Worm (Caenorhabditis elegans) whole organism, L3 larva: ENCODE data around the gene M03F8.7.
A peak's percentile ranks its signal among the peaks of the same experiment; 100 is the strongest.

Experiments used
- R02D3.7 ChIP-seq: fragments of 150-350 bp; optimal IDR thresholded peaks from 2 replicates; lab custom pipeline; 2014; ENCODE audit warnings: missing biosample characterization, missing genetic modification characterization
- ZK546.5 ChIP-seq: sonication (generic microtip); optimal IDR thresholded peaks from 2 replicates; lab custom pipeline; 2017; ENCODE audit warnings: missing biosample characterization, missing genetic modification characterization
- aly-2 ChIP-seq: fragments of 150-350 bp; optimal IDR thresholded peaks from 2 replicates; lab custom pipeline; 2014; ENCODE audit warnings: missing biosample characterization, missing genetic modification characterization
- ama-1 ChIP-seq: fragments of 150-350 bp; optimal IDR thresholded peaks from 2 replicates; lab custom pipeline; 2018
- ceh-16 ChIP-seq: sonication (generic microtip); optimal IDR thresholded peaks from 2 replicates; lab custom pipeline; 2017; ENCODE audit warnings: missing biosample characterization, missing genetic modification characterization
- ceh-28 ChIP-seq: fragments of 150-350 bp; optimal IDR thresholded peaks from 2 replicates; lab custom pipeline; 2014; ENCODE audit warnings: missing biosample characterization, missing genetic modification reagents, missing genetic modification characterization
- ceh-82 ChIP-seq: fragments of 150-350 bp; optimal IDR thresholded peaks from 2 replicates; lab custom pipeline; 2014; ENCODE audit warnings: missing biosample characterization, missing genetic modification characterization
- ceh-9 ChIP-seq: sonication (generic microtip); optimal IDR thresholded peaks from 2 replicates; lab custom pipeline; 2018; ENCODE audit warnings: missing biosample characterization, missing genetic modification characterization
- egl-27 ChIP-seq: sonication (generic microtip); optimal IDR thresholded peaks from 4 replicates; lab custom pipeline; 2017; ENCODE audit warnings: missing biosample characterization, missing genetic modification reagents, missing genetic modification characterization
- egl-5 ChIP-seq: fragments of 150-350 bp; optimal IDR thresholded peaks from 2 replicates; lab custom pipeline; 2017; ENCODE audit warnings: missing biosample characterization, missing genetic modification reagents, missing genetic modification characterization, inconsistent platforms
- elt-1 ChIP-seq: fragments of 150-350 bp; optimal IDR thresholded peaks from 2 replicates; lab custom pipeline; 2014; ENCODE audit warnings: missing biosample characterization, missing genetic modification characterization
- elt-2 ChIP-seq: sonication (generic microtip); optimal IDR thresholded peaks from 2 replicates; lab custom pipeline; 2016; ENCODE audit warnings: missing genetic modification reagents, mild to moderate bottlenecking, missing genetic modification characterization, missing compliant biosample characterization
- elt-3 ChIP-seq, 3 experiments: fragments of 150-350 bp in 1 of 3; sonication (generic microtip) in 2 of 3; optimal IDR thresholded peaks; 2 replicates in 2 of 3; 4 replicates in 1 of 3; lab custom pipeline; 2014 to 2017; ENCODE audit warnings: missing biosample characterization in 3 of 3, missing genetic modification characterization in 3 of 3
- eor-1 ChIP-seq, 2 experiments: fragments of 150-350 bp; optimal IDR thresholded peaks; 2 replicates each; lab custom pipeline; 2014 to 2018; ENCODE audit warnings: missing biosample characterization in 2 of 2, missing genetic modification characterization in 2 of 2
- fkh-10 ChIP-seq: sonication (generic microtip); optimal IDR thresholded peaks from 2 replicates; lab custom pipeline; 2017; ENCODE audit warnings: missing biosample characterization, missing genetic modification reagents, missing genetic modification characterization
- hmg-11 ChIP-seq: sonication (generic microtip); optimal IDR thresholded peaks from 2 replicates; lab custom pipeline; 2016; ENCODE audit warnings: missing genetic modification characterization, missing compliant biosample characterization
- jun-1 ChIP-seq: fragments of 150-350 bp; optimal IDR thresholded peaks from 2 replicates; lab custom pipeline; 2014; ENCODE audit warnings: missing biosample characterization, missing genetic modification reagents, missing genetic modification characterization
- lin-15B ChIP-seq: fragments of 150-350 bp; optimal IDR thresholded peaks from 2 replicates; lab custom pipeline; 2014; ENCODE audit warnings: missing biosample characterization, missing genetic modification characterization
- lin-39 ChIP-seq: fragments of 150-350 bp; optimal IDR thresholded peaks from 2 replicates; lab custom pipeline; 2018; ENCODE audit warnings: missing biosample characterization, missing genetic modification reagents, missing genetic modification characterization
- lsy-12 ChIP-seq: sonication (generic microtip); optimal IDR thresholded peaks from 2 replicates; lab custom pipeline; 2016; ENCODE audit warnings: mild to moderate bottlenecking, missing genetic modification characterization, missing compliant biosample characterization
- nfya-1 ChIP-seq: sonication (generic microtip); optimal IDR thresholded peaks from 2 replicates; lab custom pipeline; 2017; ENCODE audit warnings: missing genetic modification characterization, mild to moderate bottlenecking, missing compliant biosample characterization, antibody characterized with exemption, moderate library complexity; ENCODE audit not compliant: insufficient read depth
- nhr-11 ChIP-seq: fragments of 150-350 bp; optimal IDR thresholded peaks from 2 replicates; lab custom pipeline; 2014; ENCODE audit warnings: missing biosample characterization, missing genetic modification characterization
- nhr-12 ChIP-seq: fragments of 150-350 bp; optimal IDR thresholded peaks from 2 replicates; lab custom pipeline; 2014; ENCODE audit warnings: missing biosample characterization, missing genetic modification characterization
- nhr-237 ChIP-seq: fragments of 150-350 bp; optimal IDR thresholded peaks from 2 replicates; lab custom pipeline; 2014; ENCODE audit warnings: missing biosample characterization, missing genetic modification characterization
- nhr-25 ChIP-seq: sonication (generic microtip); optimal IDR thresholded peaks from 2 replicates; lab custom pipeline; 2017; ENCODE audit warnings: missing biosample characterization, missing genetic modification characterization
- nhr-28 ChIP-seq: fragments of 150-350 bp; optimal IDR thresholded peaks from 2 replicates; lab custom pipeline; 2014; ENCODE audit warnings: missing biosample characterization, missing genetic modification characterization
- nhr-43 ChIP-seq: sonication (generic microtip); optimal IDR thresholded peaks from 2 replicates; lab custom pipeline; 2016; ENCODE audit warnings: mild to moderate bottlenecking, missing genetic modification characterization, missing compliant biosample characterization; ENCODE audit not compliant: poor library complexity, severe bottlenecking
- nhr-77 ChIP-seq: fragments of 150-350 bp; optimal IDR thresholded peaks from 2 replicates; lab custom pipeline; 2014; ENCODE audit warnings: missing biosample characterization, missing genetic modification characterization
- pha-4 ChIP-seq: fragments of 150-350 bp; optimal IDR thresholded peaks from 2 replicates; lab custom pipeline; 2014; ENCODE audit warnings: missing biosample characterization, missing genetic modification reagents, missing genetic modification characterization
- pqm-1 ChIP-seq: fragments of 150-350 bp; optimal IDR thresholded peaks from 2 replicates; lab custom pipeline; 2017; ENCODE audit warnings: missing biosample characterization, missing genetic modification characterization, inconsistent platforms
- snpc-4 ChIP-seq: fragments of 150-350 bp; optimal IDR thresholded peaks from 2 replicates; lab custom pipeline; 2014; ENCODE audit warnings: missing biosample characterization, missing genetic modification characterization
- tbx-2 ChIP-seq: sonication (generic microtip); optimal IDR thresholded peaks from 2 replicates; lab custom pipeline; 2016; ENCODE audit warnings: mild to moderate bottlenecking, missing genetic modification characterization, missing compliant biosample characterization
- unc-39 ChIP-seq: sonication (generic microtip); optimal IDR thresholded peaks from 4 replicates; lab custom pipeline; 2017; ENCODE audit warnings: missing biosample characterization, missing genetic modification characterization
- unc-62 ChIP-seq: fragments of 150-350 bp; sonication (generic microtip); optimal IDR thresholded peaks from 4 replicates; lab custom pipeline; 2014; ENCODE audit warnings: missing biosample characterization, missing genetic modification reagents, missing genetic modification characterization
- ztf-11 ChIP-seq: fragments of 150-350 bp; optimal IDR thresholded peaks from 2 replicates; lab custom pipeline; 2014; ENCODE audit warnings: missing biosample characterization, missing genetic modification characterization
- ztf-4 ChIP-seq: fragments of 150-350 bp; optimal IDR thresholded peaks from 2 replicates; lab custom pipeline; 2014; ENCODE audit warnings: missing biosample characterization, missing genetic modification characterization

Gene M03F8.7

ce11 chrV:5951133-5951532 lies 14.4 kb downstream of the M03F8.7 start, which contains the start of gene M03F8.1:
TSS of gene M03F8.1 (plus strand) at chrV:5951433.
- TF ChIP-seq nhr-11 (tag; lab: Kevin White, UChicago) (no peak), ama-1 (lab: Kevin White, UChicago) (no peak), elt-2 (no peak), eor-1 (tag; optimal IDR thresholded peaks at IDR 0.05; lab: Kevin White, UChicago) (no peak), lin-39 (tag; lab: Kevin White, UChicago) (no peak), ceh-28 (tag; lab: Kevin White, UChicago) (no peak), nhr-12 (tag; lab: Kevin White, UChicago) (no peak), elt-1 (tag; lab: Kevin White, UChicago) (no peak), ceh-9 (tag; lab: Kevin White, UChicago) (no peak), ztf-4 (tag; lab: Kevin White, UChicago) (no peak), nhr-43 (no peak), ceh-82 (no peak), egl-5 (tag; lab: Kevin White, UChicago) (no peak), nhr-25 (tag; lab: Kevin White, UChicago) (no peak)

DNA sequence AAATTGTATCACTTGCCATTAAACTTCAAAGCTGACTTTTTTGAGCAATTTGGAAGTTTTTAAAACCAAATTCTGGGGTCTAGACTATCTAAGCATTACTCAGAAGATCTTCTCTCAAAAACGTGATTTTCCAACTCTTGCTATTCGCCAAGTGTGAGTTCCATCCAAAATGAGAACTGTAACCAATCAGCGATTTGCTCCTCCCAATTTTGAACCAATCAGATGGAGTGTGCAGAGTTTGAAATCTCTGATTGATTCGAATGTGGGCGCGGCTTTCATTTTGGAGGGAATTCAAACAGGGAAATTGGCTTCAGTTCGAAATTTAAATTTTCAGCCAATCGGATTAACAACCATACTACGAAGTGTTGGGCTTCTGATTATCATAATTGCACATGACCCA lies 16.3 kb downstream of the M03F8.7 start:
- TF ChIP-seq nfya-1 (tag; lab: Kevin White, UChicago) = peak; percentile 88
- no peak for TF ChIP-seq egl-27
- TF ChIP-seq ceh-16 (tag; lab: Kevin White, UChicago) = no peak
- TF ChIP-seq fkh-10 = no peak
- TF ChIP-seq snpc-4 (tag; lab: Kevin White, UChicago) = no peak
- no peak for TF ChIP-seq elt-2

- TF ChIP-seq nhr-237 (tag; lab: Kevin White, UChicago) = no peak
- no peak for TF ChIP-seq aly-2 (tag; lab: Kevin White, UChicago)
- TF ChIP-seq elt-3 (tag; optimal IDR thresholded peaks at IDR 0.05; lab: Kevin White, UChicago) = no peak
- TF ChIP-seq jun-1 (tag; lab: Kevin White, UChicago) = no peak
- no peak for TF ChIP-seq hmg-11 (tag; lab: Kevin White, UChicago)
- TF ChIP-seq elt-2 = no peak
- no peak for TF ChIP-seq eor-1 (tag; optimal IDR thresholded peaks at IDR 0.05; lab: Kevin White, UChicago)
- TF ChIP-seq nhr-28 (tag; lab: Kevin White, UChicago) = no peak
- no peak for TF ChIP-seq lin-15B (tag; lab: Kevin White, UChicago)
- no peak for TF ChIP-seq ama-1 (lab: Kevin White, UChicago)
- no peak for TF ChIP-seq lin-39 (tag; lab: Kevin White, UChicago)
- TF ChIP-seq nfya-1 (tag; lab: Kevin White, UChicago) = no peak
- no peak for TF ChIP-seq nhr-77 (tag; lab: Kevin White, UChicago)
- no peak for TF ChIP-seq pha-4 (tag; lab: Kevin White, UChicago)
- TF ChIP-seq pqm-1 = no peak
- TF ChIP-seq snpc-4 (tag; lab: Kevin White, UChicago) = no peak
- no peak for TF ChIP-seq ztf-4 (tag; lab: Kevin White, UChicago)
- TF ChIP-seq ceh-82 = no peak
Observed at ce11 chrV:5954747-5955146, 18.0 kb downstream of the M03F8.7 start, which contains the start of gene M03F8.6. TSS of gene M03F8.6 (minus strand) at chrV:5954847.

DNA sequence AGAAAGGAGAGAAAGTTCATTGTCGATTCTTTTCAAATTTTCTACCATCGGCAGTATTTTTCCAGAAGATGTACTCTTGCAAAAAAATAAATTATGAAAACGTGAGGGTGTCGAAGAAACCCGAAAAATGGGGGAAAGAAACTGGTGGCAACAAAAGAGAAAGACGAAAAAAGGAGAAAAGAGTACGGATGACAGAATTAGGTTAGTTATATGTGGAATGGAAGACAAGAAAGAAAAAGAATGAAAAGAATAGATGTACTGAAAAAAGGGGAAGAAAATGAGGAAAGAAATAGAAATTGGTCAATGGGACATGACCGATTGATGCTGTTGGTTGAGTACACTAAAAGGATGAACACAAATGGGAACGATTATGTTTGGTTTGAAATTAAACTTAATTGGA lies 18.9 kb downstream of the M03F8.7 start:
- TF ChIP-seq eor-1 (tag; optimal IDR thresholded peaks at IDR 0.05; lab: Kevin White, UChicago) = no peak
- TF ChIP-seq nhr-237 (tag; lab: Kevin White, UChicago) = no peak
- TF ChIP-seq snpc-4 (tag; lab: Kevin White, UChicago) = no peak
- no peak for TF ChIP-seq unc-39
- TF ChIP-seq unc-62 (GFP tag; lab: Kevin White, UChicago) = no peak
- TF ChIP-seq, all 47 proteins: peak for 0

- peak; percentile 83 for TF ChIP-seq fkh-10
- TF ChIP-seq tbx-2 = no peak
- peak; percentile 26 for TF ChIP-seq nfya-1 (tag; lab: Kevin White, UChicago)
Observed at ce11 chrV:5961516-5961915, 24.8 kb downstream of the M03F8.7 start, which contains the start of gene mcp-1. TSS of gene mcp-1 (plus strand) at chrV:5961807.

DNA sequence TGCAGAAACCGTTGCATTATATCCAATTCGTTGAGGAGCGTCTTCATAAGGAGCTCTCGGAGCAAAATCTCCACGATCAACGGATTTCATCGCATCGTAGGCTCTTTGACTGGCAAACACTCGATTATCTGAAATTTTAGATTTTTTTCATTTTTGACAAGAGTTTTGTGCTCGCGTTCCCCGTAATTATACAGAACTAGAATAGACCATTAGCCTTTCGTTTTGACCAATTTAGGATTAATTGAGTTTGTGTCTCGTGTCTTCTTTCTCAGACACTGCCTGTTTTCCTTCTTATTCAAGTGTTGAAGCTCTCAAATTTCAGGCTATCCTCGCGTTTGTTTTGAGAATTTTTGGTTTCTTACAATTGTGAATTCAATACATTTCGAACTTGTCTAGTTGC lies 26.4 kb downstream of the M03F8.7 start:
- no peak for TF ChIP-seq snpc-4 (tag; lab: Kevin White, UChicago)
- no peak for TF ChIP-seq ama-1 (lab: Kevin White, UChicago)
- no peak for TF ChIP-seq nhr-25 (tag; lab: Kevin White, UChicago)
- TF ChIP-seq lin-15B (tag; lab: Kevin White, UChicago) = no peak
- no peak for TF ChIP-seq unc-39
- TF ChIP-seq R02D3.7 = no peak
- TF ChIP-seq nfya-1 (tag; lab: Kevin White, UChicago) = no peak
- TF ChIP-seq jun-1 (tag; lab: Kevin White, UChicago) = no peak
- TF ChIP-seq nhr-237 (tag; lab: Kevin White, UChicago) = no peak
- TF ChIP-seq ceh-82 = no peak
- TF ChIP-seq ztf-11 (tag; lab: Kevin White, UChicago) = no peak
- TF ChIP-seq nhr-28 (tag; lab: Kevin White, UChicago) = no peak
- TF ChIP-seq pqm-1 = no peak
- no peak for TF ChIP-seq aly-2 (tag; lab: Kevin White, UChicago)
- no peak for TF ChIP-seq ZK546.5 (tag; lab: Kevin White, UChicago)
- no peak for TF ChIP-seq lsy-12
- no peak for TF ChIP-seq ceh-16 (tag; lab: Kevin White, UChicago)
- no peak for TF ChIP-seq fkh-10
- TF ChIP-seq egl-27 = no peak
- TF ChIP-seq, all 47 proteins: peak for 0
